Fruit fly (Drosophila melanogaster) whole organism, embryonic: ENCODE measurements around the gene fbl.

Experiments used
- Blimp-1 ChIP-seq: fragments of 200-800 bp; sonication (Bioruptor generic); optimal IDR thresholded peaks from 3 replicates; lab custom pipeline; 2018; ENCODE audit warnings: missing biosample characterization, missing genetic modification characterization, mild to moderate bottlenecking, moderate library complexity, missing genetic modification reagents
- CG10267 ChIP-seq: fragments of 200-800 bp; sonication (Bioruptor generic); optimal IDR thresholded peaks from 2 replicates; lab custom pipeline; 2018; ENCODE audit warnings: missing biosample characterization, mild to moderate bottlenecking, missing genetic modification characterization, moderate library complexity
- CG11560 ChIP-seq: fragments of 200-800 bp; sonication (Bioruptor generic); IDR thresholded peaks from 3 replicates; pipeline ENCODE4 v1.3.6; 2022; ENCODE audit warnings: missing biosample characterization, missing genetic modification characterization
- CG12744 ChIP-seq: fragments of 200-800 bp; sonication (Bioruptor generic); optimal IDR thresholded peaks from 2 replicates; lab custom pipeline; 2016; ENCODE audit warnings: missing biosample characterization, missing genetic modification characterization
- CG13287 ChIP-seq: fragments of 200-800 bp; sonication (Bioruptor generic); IDR thresholded peaks from 2 replicates; pipeline ENCODE4 v1.3.6; 2022; ENCODE audit warnings: missing biosample characterization, missing genetic modification characterization; ENCODE audit not compliant: partially characterized antibody
- CG16813 ChIP-seq: fragments of 200-800 bp; sonication (Bioruptor generic); IDR thresholded peaks from 3 replicates; pipeline ENCODE4 v1.3.6; 2022; ENCODE audit warnings: missing biosample characterization, missing genetic modification characterization; ENCODE audit not compliant: partially characterized antibody
- CG17186 ChIP-seq: fragments of 200-800 bp; sonication (Bioruptor generic); optimal IDR thresholded peaks from 3 replicates; lab custom pipeline; 2017; ENCODE audit warnings: missing biosample characterization, missing genetic modification reagents, missing genetic modification characterization
- CG17328 ChIP-seq: fragments of 200-800 bp; sonication (Bioruptor generic); IDR thresholded peaks from 2 replicates; pipeline ENCODE4 v1.3.6; 2022; ENCODE audit warnings: missing biosample characterization, missing genetic modification characterization
- CG2712 ChIP-seq: fragments of 200-800 bp; optimal IDR thresholded peaks from 3 replicates; lab custom pipeline; 2019; ENCODE audit warnings: missing biosample characterization, mild to moderate bottlenecking, missing genetic modification characterization, moderate library complexity
- CG31441 ChIP-seq: fragments of 200-800 bp; sonication (Bioruptor generic); IDR thresholded peaks from 2 replicates; pipeline ENCODE4 v1.3.6; 2022; ENCODE audit warnings: missing biosample characterization, missing genetic modification characterization
- CG34224 ChIP-seq: fragments of 200-800 bp; sonication (Bioruptor generic); IDR thresholded peaks from 3 replicates; pipeline ENCODE4 v1.3.6; 2022; ENCODE audit warnings: missing biosample characterization, missing genetic modification characterization; ENCODE audit not compliant: partially characterized antibody
- CG6654 ChIP-seq: fragments of 200-800 bp; sonication (Bioruptor generic); optimal IDR thresholded peaks from 2 replicates; lab custom pipeline; 2017; ENCODE audit warnings: missing biosample characterization, mild to moderate bottlenecking, missing genetic modification characterization
- CG6813 ChIP-seq: fragments of 200-800 bp; sonication (Bioruptor generic); optimal IDR thresholded peaks from 2 replicates; lab custom pipeline; 2017; ENCODE audit warnings: missing biosample characterization, missing genetic modification characterization, mild to moderate bottlenecking, moderate library complexity, missing genetic modification reagents
- CTCF ChIP-seq: fragments of 200-800 bp; sonication (Bioruptor generic); optimal IDR thresholded peaks from 2 replicates; lab custom pipeline; 2017; ENCODE audit warnings: missing biosample characterization, mild to moderate bottlenecking, missing genetic modification characterization, moderate library complexity
- Dip3 ChIP-seq: fragments of 200-800 bp; sonication (Bioruptor generic); optimal IDR thresholded peaks from 3 replicates; lab custom pipeline; 2016; ENCODE audit warnings: missing biosample characterization, missing genetic modification characterization
- Dll ChIP-seq: fragments of 200-800 bp; sonication (Bioruptor generic); IDR thresholded peaks from 4 replicates; pipeline ENCODE4 v1.3.6; 2022; ENCODE audit warnings: missing biosample characterization, missing genetic modification characterization; ENCODE audit not compliant: partially characterized antibody
- Doc3 ChIP-seq: fragments of 200-800 bp; sonication (Bioruptor generic); IDR thresholded peaks from 3 replicates; pipeline ENCODE4 v1.3.6; 2022; ENCODE audit warnings: missing biosample characterization, missing genetic modification characterization; ENCODE audit not compliant: partially characterized antibody
- Dp ChIP-seq: fragments of 200-800 bp; sonication (Bioruptor generic); optimal IDR thresholded peaks from 2 replicates; lab custom pipeline; 2018; ENCODE audit warnings: missing biosample characterization, mild to moderate bottlenecking, missing genetic modification characterization, moderate library complexity
- Dref ChIP-seq: fragments of 200-800 bp; sonication (Bioruptor generic); IDR thresholded peaks from 2 replicates; pipeline ENCODE4 v1.3.6; 2022; ENCODE audit warnings: missing biosample characterization, missing genetic modification characterization
- HLHmδ ChIP-seq: fragments of 200-800 bp; sonication (Bioruptor generic); optimal IDR thresholded peaks from 2 replicates; lab custom pipeline; 2018; ENCODE audit warnings: missing biosample characterization, mild to moderate bottlenecking, missing genetic modification characterization, moderate library complexity
- Jarid2 ChIP-seq: fragments of 200-800 bp; sonication (Bioruptor generic); optimal IDR thresholded peaks from 3 replicates; lab custom pipeline; 2017; ENCODE audit warnings: mild to moderate bottlenecking, missing biosample characterization, missing genetic modification reagents, missing genetic modification characterization
- MBD-R2 ChIP-seq: fragments of 200-800 bp; sonication (Bioruptor generic); IDR thresholded peaks from 2 replicates; pipeline ENCODE4 v1.3.6; 2022; ENCODE audit warnings: missing biosample characterization, missing genetic modification characterization
- Mad ChIP-seq: fragments of 200-800 bp; sonication (Bioruptor generic); optimal IDR thresholded peaks from 2 replicates; lab custom pipeline; 2016; ENCODE audit warnings: missing biosample characterization, missing genetic modification characterization
- Myb ChIP-seq: fragments of 200-800 bp; sonication (Bioruptor generic); optimal IDR thresholded peaks from 2 replicates; lab custom pipeline; 2016; ENCODE audit warnings: missing biosample characterization, missing genetic modification characterization
- NK7.1 ChIP-seq: fragments of 200-800 bp; sonication (Bioruptor generic); optimal IDR thresholded peaks from 3 replicates; lab custom pipeline; 2016; ENCODE audit warnings: missing biosample characterization, missing genetic modification characterization
- Pdp1 ChIP-seq, 2 experiments: fragments of 200-800 bp; sonication (Bioruptor generic); optimal IDR thresholded peaks; 3 replicates each; lab custom pipeline; 2016; ENCODE audit warnings: missing biosample characterization in 2 of 2, missing genetic modification characterization in 2 of 2, mild to moderate bottlenecking in 1 of 2, moderate library complexity in 1 of 2
- Sin3A ChIP-seq: fragments of >200 bp; optimal IDR thresholded peaks from 2 replicates; lab custom pipeline; 2018
- Usf ChIP-seq: fragments of 200-800 bp; sonication (Bioruptor generic); optimal IDR thresholded peaks from 2 replicates; lab custom pipeline; 2017; ENCODE audit warnings: missing genotype, missing biosample characterization, missing genetic modification characterization
- Vsx1 ChIP-seq: fragments of 200-800 bp; sonication (Bioruptor generic); optimal IDR thresholded peaks from 2 replicates; lab custom pipeline; 2017; ENCODE audit warnings: missing biosample characterization, mild to moderate bottlenecking, missing genetic modification characterization, missing genetic modification reagents
- amos ChIP-seq: fragments of 200-800 bp; sonication (Bioruptor generic); IDR thresholded peaks from 2 replicates; pipeline ENCODE4 v1.3.6; 2022; ENCODE audit warnings: missing biosample characterization, missing genetic modification characterization; ENCODE audit not compliant: partially characterized antibody
- ara ChIP-seq: fragments of 200-800 bp; sonication (Bioruptor generic); IDR thresholded peaks from 2 replicates; pipeline ENCODE4 v1.3.6; 2022; ENCODE audit warnings: missing biosample characterization, missing genetic modification characterization
- ash1 ChIP-seq: fragments of 200-800 bp; sonication (Bioruptor generic); optimal IDR thresholded peaks from 2 replicates; lab custom pipeline; 2018; ENCODE audit warnings: missing biosample characterization, mild to moderate bottlenecking, missing genetic modification characterization
- bbx ChIP-seq: fragments of 200-800 bp; sonication (Bioruptor generic); IDR thresholded peaks from 2 replicates; pipeline ENCODE4 v1.3.6; 2022; ENCODE audit warnings: missing biosample characterization, missing genetic modification characterization; ENCODE audit not compliant: partially characterized antibody
- cato ChIP-seq: fragments of 200-800 bp; sonication (Bioruptor generic); optimal IDR thresholded peaks from 2 replicates; lab custom pipeline; 2016; ENCODE audit warnings: missing biosample characterization, missing genetic modification characterization, borderline replicate concordance
- grau ChIP-seq: fragments of 200-800 bp; optimal IDR thresholded peaks from 3 replicates; lab custom pipeline; 2019; ENCODE audit warnings: missing biosample characterization, mild to moderate bottlenecking, missing genetic modification characterization, moderate library complexity
- hbn ChIP-seq: fragments of 200-800 bp; sonication (Bioruptor generic); IDR thresholded peaks from 2 replicates; pipeline ENCODE4 v1.3.6; 2022; ENCODE audit warnings: missing biosample characterization, missing genetic modification characterization; ENCODE audit not compliant: partially characterized antibody
- inv ChIP-seq: fragments of 200-800 bp; sonication (Bioruptor generic); IDR thresholded peaks from 2 replicates; pipeline ENCODE4 v1.3.6; 2022; ENCODE audit warnings: missing biosample characterization, missing genetic modification characterization; ENCODE audit not compliant: partially characterized antibody
- mam ChIP-seq: fragments of 200-800 bp; sonication (Bioruptor generic); optimal IDR thresholded peaks from 3 replicates; lab custom pipeline; 2016; ENCODE audit warnings: missing biosample characterization, missing genetic modification characterization
- nom ChIP-seq: fragments of 200-800 bp; sonication (Bioruptor generic); optimal IDR thresholded peaks from 2 replicates; lab custom pipeline; 2017; ENCODE audit warnings: missing biosample characterization, missing genetic modification characterization, mild to moderate bottlenecking, moderate library complexity, missing genetic modification reagents
- otp ChIP-seq: fragments of 200-800 bp; sonication (Bioruptor generic); IDR thresholded peaks from 3 replicates; pipeline ENCODE4, ENCODE4 v1.3.6; 2022; ENCODE audit warnings: missing biosample characterization, missing genetic modification characterization
- rib ChIP-seq: fragments of 200-800 bp; sonication (Bioruptor generic); IDR thresholded peaks from 2 replicates; pipeline ENCODE4 v1.3.6; 2022; ENCODE audit warnings: missing biosample characterization, missing genetic modification characterization
- scrt ChIP-seq: fragments of 200-800 bp; sonication (Bioruptor generic); optimal IDR thresholded peaks from 2 replicates; lab custom pipeline; 2018; ENCODE audit warnings: missing biosample characterization, mild to moderate bottlenecking, missing genetic modification characterization, moderate library complexity
- sim ChIP-seq: fragments of 200-800 bp; sonication (Bioruptor generic); IDR thresholded peaks from 2 replicates; pipeline ENCODE4 v1.3.6; 2022; ENCODE audit warnings: missing biosample characterization, missing genetic modification characterization
- slp2 ChIP-seq: fragments of 200-800 bp; sonication (Bioruptor generic); optimal IDR thresholded peaks from 2 replicates; lab custom pipeline; 2016; ENCODE audit warnings: missing biosample characterization, missing genetic modification characterization
- sna ChIP-seq: fragments of 200-800 bp; sonication (Bioruptor generic); IDR thresholded peaks from 2 replicates; pipeline ENCODE4 v1.3.6; 2022; ENCODE audit warnings: missing biosample characterization, missing genetic modification characterization; ENCODE audit not compliant: partially characterized antibody
- sqz ChIP-seq: fragments of 200-800 bp; sonication (Bioruptor generic); optimal IDR thresholded peaks from 3 replicates; lab custom pipeline; 2018; ENCODE audit warnings: missing biosample characterization, mild to moderate bottlenecking, missing genetic modification characterization
- tna ChIP-seq: fragments of 200-800 bp; sonication (Bioruptor generic); IDR thresholded peaks from 2 replicates; pipeline ENCODE4 v1.3.6; 2022; ENCODE audit warnings: missing biosample characterization, missing genetic modification characterization; ENCODE audit not compliant: partially characterized antibody
- trem ChIP-seq: fragments of 200-800 bp; optimal IDR thresholded peaks from 3 replicates; lab custom pipeline; 2019; ENCODE audit warnings: missing biosample characterization, mild to moderate bottlenecking, missing genetic modification characterization, moderate library complexity
- unpg ChIP-seq: fragments of 200-800 bp; sonication (Bioruptor generic); optimal IDR thresholded peaks from 3 replicates; lab custom pipeline; 2018; ENCODE audit warnings: missing biosample characterization, mild to moderate bottlenecking, missing genetic modification characterization, moderate library complexity
- zen2 ChIP-seq: fragments of 200-800 bp; sonication (Bioruptor generic); IDR thresholded peaks from 3 replicates; pipeline ENCODE4 v1.3.6; 2022; ENCODE audit warnings: missing biosample characterization, missing genetic modification characterization; ENCODE audit not compliant: partially characterized antibody

Gene fbl

dm6 chr3L:20361389-20361788, 22.8 kb upstream of the fbl start, which contains the start of gene Prim2 (continued):
- peak; percentile 73 for TF ChIP-seq Dll (GFP tag; lab: Robert Waterston, UW)
- TF ChIP-seq cato (GFP tag; lab: Kevin White, UChicago), result no peak
- no peak for TF ChIP-seq rib
- no peak for TF ChIP-seq Jarid2 (GFP tag; lab: Kevin White, UChicago)
- TF ChIP-seq CG6813, result no peak
- peak; percentile 81 for TF ChIP-seq trem (tag; lab: Kevin White, UChicago)
- no peak for TF ChIP-seq Mad
- no peak for TF ChIP-seq Blimp-1 (GFP tag; lab: Kevin White, UChicago)
- TF ChIP-seq sqz (GFP tag; lab: Kevin White, UChicago), result no peak
- TF ChIP-seq slp2 (GFP tag; lab: Kevin White, UChicago), result no peak
- TF ChIP-seq CG16813 (GFP tag; lab: Robert Waterston, UW), result peak; percentile 59
- TF ChIP-seq Usf (GFP tag; lab: Kevin White, UChicago), result no peak
- TF ChIP-seq tna, result peak; percentile 43; the same call in 1 of the 2 replicates
- peak; percentile 79 for TF ChIP-seq CG13287 (GFP tag; lab: Robert Waterston, UW)
- peak; percentile 89 for TF ChIP-seq Dp (GFP tag; lab: Kevin White, UChicago)
- TF ChIP-seq hbn (GFP tag; lab: Robert Waterston, UW), result peak; percentile 54
- TF ChIP-seq grau, result no peak
- TF ChIP-seq Myb (GFP tag; lab: Kevin White, UChicago), result peak; percentile 93
- no peak for TF ChIP-seq mam (GFP tag; lab: Kevin White, UChicago)
- peak; percentile 39 for TF ChIP-seq CG17186
- peak; percentile 69 for TF ChIP-seq amos
- TF ChIP-seq Pdp1 (GFP tag; optimal IDR thresholded peaks at IDR 0.05; lab: Kevin White, UChicago), result no peak
- no peak for TF ChIP-seq sim (GFP tag; lab: Robert Waterston, UW)
- TF ChIP-seq CG12744, result no peak
- peak; percentile 69 for TF ChIP-seq CG34224
- TF ChIP-seq NK7.1 (GFP tag; lab: Kevin White, UChicago), result no peak
- no peak for TF ChIP-seq nom (GFP tag; lab: Kevin White, UChicago)
- TF ChIP-seq Dip3, result no peak
- TF ChIP-seq CG6654, result no peak
- TF ChIP-seq inv (GFP tag; lab: Robert Waterston, UW), result peak; percentile 13; the same call in 1 of the 2 replicates
- no peak for TF ChIP-seq CG2712 (tag; lab: Kevin White, UChicago)
- peak; percentile 61; the same call in 2 of the 3 replicates for TF ChIP-seq zen2 (GFP tag; lab: Robert Waterston, UW)
- TF ChIP-seq sna, result peak; percentile 69
- peak; percentile 85 for TF ChIP-seq MBD-R2 (GFP tag; lab: Robert Waterston, UW)
- no peak for TF ChIP-seq Vsx1 (GFP tag; lab: Kevin White, UChicago)
- TF ChIP-seq CG17328, result no peak
- peak; percentile 68 for TF ChIP-seq bbx (GFP tag; lab: Robert Waterston, UW)
- TF ChIP-seq scrt (GFP tag; lab: Kevin White, UChicago), result no peak
- TF ChIP-seq CG31441 (GFP tag; lab: Robert Waterston, UW), result no peak
- TF ChIP-seq CG10267, result peak; percentile 21
- peak; percentile 40; the same call in 1 of the 3 replicates for TF ChIP-seq Doc3 (GFP tag; lab: Robert Waterston, UW)
- TF ChIP-seq unpg, result no peak
- TF ChIP-seq otp (GFP tag; lab: Robert Waterston, UW), result no peak
- TF ChIP-seq CG11560 (tag; lab: Robert Waterston, UW), result no peak
- no peak for TF ChIP-seq ara
- peak; percentile 16 for TF ChIP-seq Sin3A
- TF ChIP-seq CTCF, result peak; percentile 63
- TF ChIP-seq Dref (GFP tag; lab: Robert Waterston, UW), result peak; percentile 75
- TF ChIP-seq ash1 (GFP tag; lab: Kevin White, UChicago), result no peak
- no peak for TF ChIP-seq HLHmδ (GFP tag; lab: Kevin White, UChicago)
